Worm (Caenorhabditis elegans) whole organism, L3 larva: Measurements from ENCODE around the gene dhs-31.

Experiments used
- R02D3.7 ChIP-seq: fragments of 150-350 bp; optimal IDR thresholded peaks from 2 replicates; lab custom pipeline; 2014; ENCODE audit warnings: missing biosample characterization, missing genetic modification characterization
- ZK546.5 ChIP-seq: sonication (generic microtip); optimal IDR thresholded peaks from 2 replicates; lab custom pipeline; 2017; ENCODE audit warnings: missing biosample characterization, missing genetic modification characterization
- aly-2 ChIP-seq: fragments of 150-350 bp; optimal IDR thresholded peaks from 2 replicates; lab custom pipeline; 2014; ENCODE audit warnings: missing biosample characterization, missing genetic modification characterization
- ama-1 ChIP-seq: fragments of 150-350 bp; optimal IDR thresholded peaks from 2 replicates; lab custom pipeline; 2018
- ceh-16 ChIP-seq: sonication (generic microtip); optimal IDR thresholded peaks from 2 replicates; lab custom pipeline; 2017; ENCODE audit warnings: missing biosample characterization, missing genetic modification characterization
- ceh-28 ChIP-seq: fragments of 150-350 bp; optimal IDR thresholded peaks from 2 replicates; lab custom pipeline; 2014; ENCODE audit warnings: missing biosample characterization, missing genetic modification reagents, missing genetic modification characterization
- ceh-82 ChIP-seq: fragments of 150-350 bp; optimal IDR thresholded peaks from 2 replicates; lab custom pipeline; 2014; ENCODE audit warnings: missing biosample characterization, missing genetic modification characterization
- ceh-9 ChIP-seq: sonication (generic microtip); optimal IDR thresholded peaks from 2 replicates; lab custom pipeline; 2018; ENCODE audit warnings: missing biosample characterization, missing genetic modification characterization
- daf-12 ChIP-seq: fragments of 150-350 bp; optimal IDR thresholded peaks from 2 replicates; lab custom pipeline; 2014; ENCODE audit warnings: missing biosample characterization, missing genetic modification reagents, missing genetic modification characterization
- egl-27 ChIP-seq: sonication (generic microtip); optimal IDR thresholded peaks from 4 replicates; lab custom pipeline; 2017; ENCODE audit warnings: missing biosample characterization, missing genetic modification reagents, missing genetic modification characterization
- egl-5 ChIP-seq: fragments of 150-350 bp; optimal IDR thresholded peaks from 2 replicates; lab custom pipeline; 2017; ENCODE audit warnings: missing biosample characterization, missing genetic modification reagents, missing genetic modification characterization, inconsistent platforms
- elt-1 ChIP-seq: fragments of 150-350 bp; optimal IDR thresholded peaks from 2 replicates; lab custom pipeline; 2014; ENCODE audit warnings: missing biosample characterization, missing genetic modification characterization
- elt-2 ChIP-seq: sonication (generic microtip); optimal IDR thresholded peaks from 2 replicates; lab custom pipeline; 2016; ENCODE audit warnings: missing genetic modification reagents, mild to moderate bottlenecking, missing genetic modification characterization, missing compliant biosample characterization
- elt-3 ChIP-seq, 3 experiments: fragments of 150-350 bp in 1 of 3; sonication (generic microtip) in 2 of 3; optimal IDR thresholded peaks; 2 replicates in 2 of 3; 4 replicates in 1 of 3; lab custom pipeline; 2014 to 2017; ENCODE audit warnings: missing biosample characterization in 3 of 3, missing genetic modification characterization in 3 of 3
- eor-1 ChIP-seq, 2 experiments: fragments of 150-350 bp; optimal IDR thresholded peaks; 2 replicates each; lab custom pipeline; 2014 to 2018; ENCODE audit warnings: missing biosample characterization in 2 of 2, missing genetic modification characterization in 2 of 2
- fkh-2 ChIP-seq: fragments of 150-350 bp; optimal IDR thresholded peaks from 2 replicates; lab custom pipeline; 2014; ENCODE audit warnings: missing biosample characterization, missing genetic modification reagents, missing genetic modification characterization
- fos-1 ChIP-seq: fragments of 150-350 bp; optimal IDR thresholded peaks from 2 replicates; lab custom pipeline; 2014; ENCODE audit warnings: missing biosample characterization, missing genetic modification characterization
- jun-1 ChIP-seq: fragments of 150-350 bp; optimal IDR thresholded peaks from 2 replicates; lab custom pipeline; 2014; ENCODE audit warnings: missing biosample characterization, missing genetic modification reagents, missing genetic modification characterization
- lin-15B ChIP-seq: fragments of 150-350 bp; optimal IDR thresholded peaks from 2 replicates; lab custom pipeline; 2014; ENCODE audit warnings: missing biosample characterization, missing genetic modification characterization
- lin-39 ChIP-seq: fragments of 150-350 bp; optimal IDR thresholded peaks from 2 replicates; lab custom pipeline; 2018; ENCODE audit warnings: missing biosample characterization, missing genetic modification reagents, missing genetic modification characterization
- lsy-12 ChIP-seq: sonication (generic microtip); optimal IDR thresholded peaks from 2 replicates; lab custom pipeline; 2016; ENCODE audit warnings: mild to moderate bottlenecking, missing genetic modification characterization, missing compliant biosample characterization
- mdl-1 ChIP-seq: fragments of 150-350 bp; optimal IDR thresholded peaks from 2 replicates; lab custom pipeline; 2014; ENCODE audit warnings: missing biosample characterization, missing genetic modification characterization
- mml-1 ChIP-seq: fragments of 150-350 bp; sonication (generic microtip); optimal IDR thresholded peaks from 3 replicates; lab custom pipeline; 2014; ENCODE audit warnings: missing biosample characterization, missing genetic modification characterization
- nfya-1 ChIP-seq: sonication (generic microtip); optimal IDR thresholded peaks from 2 replicates; lab custom pipeline; 2017; ENCODE audit warnings: missing genetic modification characterization, mild to moderate bottlenecking, missing compliant biosample characterization, antibody characterized with exemption, moderate library complexity; ENCODE audit not compliant: insufficient read depth
- nhr-11 ChIP-seq: fragments of 150-350 bp; optimal IDR thresholded peaks from 2 replicates; lab custom pipeline; 2014; ENCODE audit warnings: missing biosample characterization, missing genetic modification characterization
- nhr-23 ChIP-seq: fragments of 150-350 bp; optimal IDR thresholded peaks from 2 replicates; lab custom pipeline; 2014; ENCODE audit warnings: missing biosample characterization, missing genetic modification reagents, missing genetic modification characterization
- nhr-237 ChIP-seq: fragments of 150-350 bp; optimal IDR thresholded peaks from 2 replicates; lab custom pipeline; 2014; ENCODE audit warnings: missing biosample characterization, missing genetic modification characterization
- nhr-25 ChIP-seq: sonication (generic microtip); optimal IDR thresholded peaks from 2 replicates; lab custom pipeline; 2017; ENCODE audit warnings: missing biosample characterization, missing genetic modification characterization
- nhr-28 ChIP-seq: fragments of 150-350 bp; optimal IDR thresholded peaks from 2 replicates; lab custom pipeline; 2014; ENCODE audit warnings: missing biosample characterization, missing genetic modification characterization
- nhr-43 ChIP-seq: sonication (generic microtip); optimal IDR thresholded peaks from 2 replicates; lab custom pipeline; 2016; ENCODE audit warnings: mild to moderate bottlenecking, missing genetic modification characterization, missing compliant biosample characterization; ENCODE audit not compliant: poor library complexity, severe bottlenecking
- nhr-67 ChIP-seq: fragments of 150-350 bp; optimal IDR thresholded peaks from 2 replicates; lab custom pipeline; 2014; ENCODE audit warnings: missing biosample characterization, missing genetic modification characterization
- nhr-77 ChIP-seq: fragments of 150-350 bp; optimal IDR thresholded peaks from 2 replicates; lab custom pipeline; 2014; ENCODE audit warnings: missing biosample characterization, missing genetic modification characterization
- pha-4 ChIP-seq: fragments of 150-350 bp; optimal IDR thresholded peaks from 2 replicates; lab custom pipeline; 2014; ENCODE audit warnings: missing biosample characterization, missing genetic modification reagents, missing genetic modification characterization
- pqm-1 ChIP-seq: fragments of 150-350 bp; optimal IDR thresholded peaks from 2 replicates; lab custom pipeline; 2017; ENCODE audit warnings: missing biosample characterization, missing genetic modification characterization, inconsistent platforms
- sea-2 ChIP-seq: fragments of 150-350 bp; sonication (generic microtip); optimal IDR thresholded peaks from 4 replicates; lab custom pipeline; 2014; ENCODE audit warnings: missing biosample characterization, missing genetic modification reagents, missing genetic modification characterization
- skn-1 ChIP-seq: fragments of 150-350 bp; optimal IDR thresholded peaks from 2 replicates; lab custom pipeline; 2014; ENCODE audit warnings: missing biosample characterization, missing genetic modification characterization
- snpc-4 ChIP-seq: fragments of 150-350 bp; optimal IDR thresholded peaks from 2 replicates; lab custom pipeline; 2014; ENCODE audit warnings: missing biosample characterization, missing genetic modification characterization
- tbx-2 ChIP-seq: sonication (generic microtip); optimal IDR thresholded peaks from 2 replicates; lab custom pipeline; 2016; ENCODE audit warnings: mild to moderate bottlenecking, missing genetic modification characterization, missing compliant biosample characterization
- unc-39 ChIP-seq: sonication (generic microtip); optimal IDR thresholded peaks from 4 replicates; lab custom pipeline; 2017; ENCODE audit warnings: missing biosample characterization, missing genetic modification characterization
- ztf-11 ChIP-seq: fragments of 150-350 bp; optimal IDR thresholded peaks from 2 replicates; lab custom pipeline; 2014; ENCODE audit warnings: missing biosample characterization, missing genetic modification characterization
- ztf-4 ChIP-seq: fragments of 150-350 bp; optimal IDR thresholded peaks from 2 replicates; lab custom pipeline; 2014; ENCODE audit warnings: missing biosample characterization, missing genetic modification characterization

Gene dhs-31

ce11 chrIV:10001748-10002147, 39.0 kb downstream of the dhs-31 start, which contains the start of gene C47E12.3:
TSS of gene C47E12.3 (minus strand) at chrIV:10001848.
- TF ChIP-seq ztf-4 (tag; lab: Kevin White, UChicago): no peak
- no peak for TF ChIP-seq lin-15B (tag; lab: Kevin White, UChicago)
- no peak for TF ChIP-seq ceh-16 (tag; lab: Kevin White, UChicago)
- TF ChIP-seq nfya-1 (tag; lab: Kevin White, UChicago): no peak
- no peak for TF ChIP-seq lsy-12 (tag; lab: Kevin White, UChicago)
- no peak for TF ChIP-seq ceh-28
- TF ChIP-seq ceh-82 (tag; lab: Kevin White, UChicago): no peak
- TF ChIP-seq skn-1 (tag; lab: Kevin White, UChicago): no peak
- TF ChIP-seq daf-12 (tag; lab: Kevin White, UChicago): no peak
- no peak for TF ChIP-seq R02D3.7 (tag; lab: Kevin White, UChicago)
- TF ChIP-seq nhr-67 (tag; lab: Kevin White, UChicago): no peak
- no peak for TF ChIP-seq nhr-43 (tag; lab: Kevin White, UChicago)
- TF ChIP-seq elt-3 (tag; optimal IDR thresholded peaks at IDR 0.05; lab: Kevin White, UChicago): no peak
- no peak for TF ChIP-seq nhr-11 (tag; lab: Kevin White, UChicago)
- no peak for TF ChIP-seq fkh-2 (tag; lab: Kevin White, UChicago)
- TF ChIP-seq, all 47 proteins: peak for 0

- peak; percentile 74 for TF ChIP-seq elt-2 (tag; lab: Kevin White, UChicago)
- TF ChIP-seq ceh-28: peak; percentile 40
- TF ChIP-seq nhr-11 (tag; lab: Kevin White, UChicago): no peak
- TF ChIP-seq elt-3 (tag; optimal IDR thresholded peaks at IDR 0.05; lab: Kevin White, UChicago): no peak
- no peak for TF ChIP-seq egl-5 (tag; lab: Kevin White, UChicago)
- TF ChIP-seq mdl-1 (tag; lab: Kevin White, UChicago): no peak
- TF ChIP-seq aly-2 (tag; lab: Kevin White, UChicago): no peak
- no peak for TF ChIP-seq ZK546.5
- no peak for TF ChIP-seq ceh-82 (tag; lab: Kevin White, UChicago)
- peak; percentile 83 for TF ChIP-seq pqm-1
- peak; percentile 15 for TF ChIP-seq nfya-1 (tag; lab: Kevin White, UChicago)
- no peak for TF ChIP-seq nhr-23
- no peak for TF ChIP-seq nhr-67 (tag; lab: Kevin White, UChicago)
- no peak for TF ChIP-seq eor-1 (tag; optimal IDR thresholded peaks at IDR 0.05; lab: Kevin White, UChicago)
- TF ChIP-seq lin-15B (tag; lab: Kevin White, UChicago): no peak
- TF ChIP-seq nhr-25 (tag; lab: Kevin White, UChicago): no peak
- peak; percentile 75 for TF ChIP-seq pha-4 (tag; lab: Kevin White, UChicago)
- TF ChIP-seq egl-27: no peak
- TF ChIP-seq nhr-237 (tag; lab: Kevin White, UChicago): no peak
- TF ChIP-seq ama-1 (lab: Kevin White, UChicago): peak; percentile 19
- TF ChIP-seq sea-2: no peak
- TF ChIP-seq elt-1 (tag; lab: Kevin White, UChicago): no peak
- peak; percentile 25 for TF ChIP-seq lin-39 (tag; lab: Kevin White, UChicago)
- peak; percentile 7 for TF ChIP-seq snpc-4 (tag; lab: Kevin White, UChicago)
- TF ChIP-seq fkh-2 (tag; lab: Kevin White, UChicago): no peak
- peak; percentile 21 for TF ChIP-seq jun-1 (tag; lab: Kevin White, UChicago)
- TF ChIP-seq, all 47 proteins: peak for 9
These were observed 42.0 kb downstream of the dhs-31 start, which contains the start of gene pyp-1 for ce11 chrIV:9998487-9999218. TSS of gene pyp-1 (minus strand) at chrIV:9998925.

- TF ChIP-seq nfya-1 (tag; lab: Kevin White, UChicago) (peak; percentile 7), egl-27 (no peak), nhr-43 (tag; lab: Kevin White, UChicago) (peak; percentile 68), lsy-12 (tag; lab: Kevin White, UChicago) (peak; percentile 46), ceh-82 (tag; lab: Kevin White, UChicago) (no peak), unc-39 (tag; lab: Kevin White, UChicago) (no peak), nhr-28 (tag; lab: Kevin White, UChicago) (no peak), sea-2 (no peak), nhr-11 (tag; lab: Kevin White, UChicago) (no peak), lin-39 (tag; lab: Kevin White, UChicago) (peak; percentile 4), elt-3 (tag; optimal IDR thresholded peaks at IDR 0.05; lab: Kevin White, UChicago) (no peak), nhr-23 (peak; percentile 62), pha-4 (tag; lab: Kevin White, UChicago) (peak; percentile 26), elt-1 (tag; lab: Kevin White, UChicago) (no peak), skn-1 (tag; lab: Kevin White, UChicago) (no peak), aly-2 (tag; lab: Kevin White, UChicago) (no peak), lin-15B (tag; lab: Kevin White, UChicago) (peak; percentile 29), elt-2 (tag; lab: Kevin White, UChicago) (peak; percentile 46), ceh-9 (no peak), ztf-4 (tag; lab: Kevin White, UChicago) (peak; percentile 49), mml-1 (tag; lab: Kevin White, UChicago) (no peak), R02D3.7 (tag; lab: Kevin White, UChicago) (no peak), ceh-28 (peak; percentile 37), nhr-25 (tag; lab: Kevin White, UChicago) (peak; percentile 37), jun-1 (tag; lab: Kevin White, UChicago) (no peak), ama-1 (lab: Kevin White, UChicago) (peak; percentile 81), nhr-77 (tag; lab: Kevin White, UChicago) (no peak), ztf-11 (no peak), snpc-4 (tag; lab: Kevin White, UChicago) (no peak), fos-1 (tag; lab: Kevin White, UChicago) (no peak), tbx-2 (tag; lab: Kevin White, UChicago) (peak; percentile 6), nhr-237 (tag; lab: Kevin White, UChicago) (no peak)
- TF ChIP-seq, all 47 proteins: peak for 13
These were observed 45.8 kb downstream of the dhs-31 start, which contains the start of gene uba-1 for ce11 chrIV:9994895-9995394. TSS of gene uba-1 (minus strand) at chrIV:9994945.
